Fruit fly (Drosophila melanogaster) whole organism, embryonic: ENCODE results near the gene Nepl3.

Experiments
- Adf1 ChIP-seq: fragments of 200-800 bp; sonication (Bioruptor generic); IDR thresholded peaks from 2 replicates; pipeline ENCODE4 v1.3.6; 2022; ENCODE audit warnings: missing biosample characterization, missing genetic modification characterization
- Awh ChIP-seq: fragments of 200-800 bp; sonication (Bioruptor generic); IDR thresholded peaks from 2 replicates; pipeline ENCODE4, ENCODE4 v1.3.6; 2022; ENCODE audit warnings: missing biosample characterization, missing genetic modification characterization
- B-H2 ChIP-seq: fragments of 200-800 bp; sonication (Bioruptor generic); optimal IDR thresholded peaks from 2 replicates; lab custom pipeline; 2018; ENCODE audit warnings: missing biosample characterization, mild to moderate bottlenecking, missing genetic modification characterization
- C15 ChIP-seq: fragments of 200-800 bp; sonication (Bioruptor generic); IDR thresholded peaks from 3 replicates; pipeline ENCODE4 v1.3.6; 2022; ENCODE audit warnings: missing biosample characterization, missing genetic modification characterization
- CG12659 ChIP-seq: fragments of 200-800 bp; sonication (Bioruptor generic); optimal IDR thresholded peaks from 3 replicates; lab custom pipeline; 2017; ENCODE audit warnings: mild to moderate bottlenecking, missing biosample characterization, missing genetic modification reagents, missing genetic modification characterization
- CG13296 ChIP-seq: fragments of 200-800 bp; sonication (Bioruptor generic); optimal IDR thresholded peaks from 3 replicates; lab custom pipeline; 2018; ENCODE audit warnings: missing biosample characterization, mild to moderate bottlenecking, missing genetic modification characterization
- CG15269 ChIP-seq: fragments of 200-800 bp; sonication (Bioruptor generic); optimal IDR thresholded peaks from 2 replicates; lab custom pipeline; 2018; ENCODE audit warnings: missing biosample characterization, mild to moderate bottlenecking, missing genetic modification characterization, moderate library complexity
- CG17385 ChIP-seq: fragments of 200-800 bp; sonication (Bioruptor generic); optimal IDR thresholded peaks from 3 replicates; lab custom pipeline; 2018; ENCODE audit warnings: missing biosample characterization, mild to moderate bottlenecking, missing genetic modification characterization
- CG17568 ChIP-seq: fragments of 200-800 bp; sonication (Bioruptor generic); optimal IDR thresholded peaks from 2 replicates; lab custom pipeline; 2018; ENCODE audit warnings: missing biosample characterization, mild to moderate bottlenecking, missing genetic modification characterization, moderate library complexity
- CG17802 ChIP-seq: fragments of 200-800 bp; sonication (Bioruptor generic); optimal IDR thresholded peaks from 2 replicates; lab custom pipeline; 2018; ENCODE audit warnings: missing biosample characterization, mild to moderate bottlenecking, missing genetic modification characterization, moderate library complexity
- CG17912 ChIP-seq: fragments of 200-800 bp; sonication (Bioruptor generic); optimal IDR thresholded peaks from 2 replicates; lab custom pipeline; 2018; ENCODE audit warnings: missing biosample characterization, mild to moderate bottlenecking, missing genetic modification characterization
- CG1792 ChIP-seq: fragments of 200-800 bp; sonication (Bioruptor generic); optimal IDR thresholded peaks from 2 replicates; lab custom pipeline; 2016; ENCODE audit warnings: missing biosample characterization, missing genetic modification characterization
- CG18262 ChIP-seq: fragments of 200-800 bp; optimal IDR thresholded peaks from 3 replicates; lab custom pipeline; 2019; ENCODE audit warnings: missing biosample characterization, mild to moderate bottlenecking, missing genetic modification characterization, moderate library complexity
- CG2120 ChIP-seq: fragments of 200-800 bp; sonication (Bioruptor generic); optimal IDR thresholded peaks from 3 replicates; lab custom pipeline; 2016; ENCODE audit warnings: missing biosample characterization, missing genetic modification characterization
- CG2129 ChIP-seq: fragments of 200-800 bp; sonication (Bioruptor generic); IDR thresholded peaks from 2 replicates; pipeline ENCODE4 v1.3.6; 2022; ENCODE audit warnings: missing biosample characterization, missing genetic modification characterization; ENCODE audit not compliant: partially characterized antibody
- CG2678 ChIP-seq: fragments of 200-800 bp; sonication (Bioruptor generic); optimal IDR thresholded peaks from 3 replicates; lab custom pipeline; 2019; ENCODE audit warnings: missing biosample characterization, mild to moderate bottlenecking, missing genetic modification characterization, moderate library complexity
- CG31224 ChIP-seq: fragments of 200-800 bp; sonication (Bioruptor generic); IDR thresholded peaks from 2 replicates; pipeline ENCODE4 v1.3.6; 2022; ENCODE audit warnings: missing biosample characterization, missing genetic modification characterization
- CG3847 ChIP-seq: fragments of 200-800 bp; sonication (Bioruptor generic); IDR thresholded peaks from 2 replicates; pipeline ENCODE4 v1.3.6; 2022; ENCODE audit warnings: missing biosample characterization, missing genetic modification characterization
- CG4404 ChIP-seq: fragments of 200-800 bp; sonication (Bioruptor generic); IDR thresholded peaks from 2 replicates; pipeline ENCODE4 v1.3.6; 2022; ENCODE audit warnings: missing biosample characterization, missing genetic modification characterization
- CG6854 ChIP-seq: fragments of 200-800 bp; sonication (Bioruptor generic); optimal IDR thresholded peaks from 3 replicates; lab custom pipeline; 2017; ENCODE audit warnings: missing biosample characterization, mild to moderate bottlenecking, missing genetic modification characterization
- CG8478 ChIP-seq: fragments of >200 bp; optimal IDR thresholded peaks from 2 replicates; lab custom pipeline; 2018
- CG9215 ChIP-seq: fragments of 200-800 bp; sonication (Bioruptor generic); IDR thresholded peaks from 2 replicates; pipeline ENCODE4 v1.3.6; 2022; ENCODE audit warnings: missing biosample characterization, missing genetic modification characterization
- CG9609 ChIP-seq: fragments of 200-800 bp; sonication (Bioruptor generic); optimal IDR thresholded peaks from 3 replicates; lab custom pipeline; 2016; ENCODE audit warnings: missing biosample characterization, missing genetic modification characterization
- Dll ChIP-seq: fragments of 200-800 bp; sonication (Bioruptor generic); IDR thresholded peaks from 4 replicates; pipeline ENCODE4 v1.3.6; 2022; ENCODE audit warnings: missing biosample characterization, missing genetic modification characterization; ENCODE audit not compliant: partially characterized antibody
- Dp ChIP-seq: fragments of 200-800 bp; sonication (Bioruptor generic); optimal IDR thresholded peaks from 2 replicates; lab custom pipeline; 2018; ENCODE audit warnings: missing biosample characterization, mild to moderate bottlenecking, missing genetic modification characterization, moderate library complexity
- Elba2 ChIP-seq: fragments of 200-800 bp; sonication (Bioruptor generic); optimal IDR thresholded peaks from 3 replicates; lab custom pipeline; 2016; ENCODE audit warnings: missing biosample characterization, missing genetic modification characterization
- Fer1 ChIP-seq: fragments of 200-800 bp; sonication (Bioruptor generic); optimal IDR thresholded peaks from 2 replicates; lab custom pipeline; 2017; ENCODE audit warnings: missing biosample characterization, mild to moderate bottlenecking, missing genetic modification characterization
- H15 ChIP-seq: fragments of 200-800 bp; sonication (Bioruptor generic); IDR thresholded peaks from 3 replicates; pipeline ENCODE4 v1.3.6; 2022; ENCODE audit warnings: missing biosample characterization, missing genetic modification characterization
- HLH54F ChIP-seq: fragments of 200-800 bp; sonication (Bioruptor generic); optimal IDR thresholded peaks from 3 replicates; lab custom pipeline; 2016; ENCODE audit warnings: missing biosample characterization, missing genetic modification characterization
- Hand ChIP-seq: fragments of 200-800 bp; sonication (Bioruptor generic); optimal IDR thresholded peaks from 2 replicates; lab custom pipeline; 2017; ENCODE audit warnings: mild to moderate bottlenecking, missing biosample characterization, missing genetic modification reagents, missing genetic modification characterization
- Max ChIP-seq: fragments of 200-800 bp; sonication (Bioruptor generic); optimal IDR thresholded peaks from 2 replicates; lab custom pipeline; 2016; ENCODE audit warnings: missing biosample characterization, mild to moderate bottlenecking, missing genetic modification characterization
- Mes4 ChIP-seq: fragments of 200-800 bp; sonication (Bioruptor generic); optimal IDR thresholded peaks from 2 replicates; lab custom pipeline; 2016; ENCODE audit warnings: missing biosample characterization, missing genetic modification characterization
- NC2α ChIP-seq: fragments of 200-800 bp; sonication (Bioruptor generic); optimal IDR thresholded peaks from 2 replicates; lab custom pipeline; 2016; ENCODE audit warnings: missing biosample characterization, missing genetic modification characterization
- Ptx1 ChIP-seq: fragments of 200-800 bp; sonication (Bioruptor generic); IDR thresholded peaks from 2 replicates; pipeline ENCODE4 v1.3.6; 2022; ENCODE audit warnings: missing biosample characterization, missing genetic modification characterization
- Side ChIP-seq: fragments of 200-800 bp; sonication (Bioruptor generic); optimal IDR thresholded peaks from 2 replicates; lab custom pipeline; 2016; ENCODE audit warnings: missing biosample characterization, missing genetic modification characterization
- ap ChIP-seq: fragments of 200-800 bp; sonication (Bioruptor generic); IDR thresholded peaks from 2 replicates; pipeline ENCODE4 v1.3.6; 2022; ENCODE audit warnings: missing biosample characterization, missing genetic modification characterization
- ara ChIP-seq: fragments of 200-800 bp; sonication (Bioruptor generic); IDR thresholded peaks from 2 replicates; pipeline ENCODE4 v1.3.6; 2022; ENCODE audit warnings: missing biosample characterization, missing genetic modification characterization
- cwo ChIP-seq: fragments of 200-800 bp; sonication (Bioruptor generic); optimal IDR thresholded peaks from 3 replicates; lab custom pipeline; 2017; ENCODE audit warnings: missing biosample characterization, missing genetic modification characterization, mild to moderate bottlenecking, moderate library complexity, missing genetic modification reagents
- ftz-f1 ChIP-seq: fragments of 200-800 bp; sonication (Bioruptor generic); optimal IDR thresholded peaks from 2 replicates; lab custom pipeline; 2016; ENCODE audit warnings: missing biosample characterization, missing genetic modification characterization
- gce ChIP-seq: fragments of 200-800 bp; sonication (Bioruptor generic); IDR thresholded peaks from 3 replicates; pipeline ENCODE4 v1.3.6; 2022; ENCODE audit warnings: missing biosample characterization, missing genetic modification characterization
- gsb ChIP-seq: fragments of 200-800 bp; sonication (Bioruptor generic); IDR thresholded peaks from 2 replicates; pipeline ENCODE4 v1.3.6; 2022; ENCODE audit warnings: missing biosample characterization, missing genetic modification characterization
- hkb ChIP-seq, 2 experiments: fragments of 200-800 bp in 1 of 2; fragments of >200 bp in 1 of 2; sonication (Bioruptor generic) in 1 of 2; IDR thresholded peaks in 1 of 2; optimal IDR thresholded peaks in 1 of 2; 2 replicates each; pipeline versions ENCODE4 v1.3.6 to Lab custom; 2017 to 2022; ENCODE audit warnings: missing biosample characterization in 1 of 2, missing genetic modification characterization in 1 of 2
- jing ChIP-seq: fragments of 200-800 bp; sonication (Bioruptor generic); optimal IDR thresholded peaks from 2 replicates; lab custom pipeline; 2018; ENCODE audit warnings: missing biosample characterization, mild to moderate bottlenecking, missing genetic modification characterization
- nerfin-2 ChIP-seq: fragments of 200-800 bp; sonication (Bioruptor generic); IDR thresholded peaks from 2 replicates; pipeline ENCODE4 v1.3.6; 2022; ENCODE audit warnings: missing biosample characterization, missing genetic modification characterization; ENCODE audit not compliant: partially characterized antibody
- run ChIP-seq: fragments of 200-800 bp; sonication (Bioruptor generic); optimal IDR thresholded peaks from 3 replicates; lab custom pipeline; 2018; ENCODE audit warnings: missing biosample characterization, mild to moderate bottlenecking, missing genetic modification characterization
- salm ChIP-seq: fragments of 200-800 bp; sonication (Bioruptor generic); optimal IDR thresholded peaks from 2 replicates; lab custom pipeline; 2018; ENCODE audit warnings: missing biosample characterization, mild to moderate bottlenecking, missing genetic modification characterization
- sima ChIP-seq: fragments of 200-800 bp; sonication (Bioruptor generic); optimal IDR thresholded peaks from 2 replicates; lab custom pipeline; 2016; ENCODE audit warnings: missing biosample characterization, missing genetic modification characterization
- sug ChIP-seq: fragments of 200-800 bp; optimal IDR thresholded peaks from 2 replicates; lab custom pipeline; 2019; ENCODE audit warnings: missing biosample characterization, mild to moderate bottlenecking, missing genetic modification characterization, moderate library complexity
- tx ChIP-seq: fragments of 200-800 bp; sonication (Bioruptor generic); optimal IDR thresholded peaks from 2 replicates; lab custom pipeline; 2016; ENCODE audit warnings: missing biosample characterization, missing genetic modification characterization
- usp ChIP-seq: fragments of >200 bp; optimal IDR thresholded peaks from 2 replicates; lab custom pipeline; 2017; ENCODE audit warnings: missing biosample characterization, missing genetic modification characterization

Nepl3 gene

dm6 chr2L:5009306-5010030 lies 48.6 kb downstream of the Nepl3 start, which contains the start of gene Rtnl1 (continued):
- TF ChIP-seq Adf1 (GFP tag; lab: Robert Waterston, UW) (peak; percentile 31; the same call in 1 of the 2 replicates), CG13296 (GFP tag; lab: Kevin White, UChicago) (no peak), CG17802 (tag; lab: Kevin White, UChicago) (no peak), CG2129 (GFP tag; lab: Robert Waterston, UW) (peak; percentile 80), Max (GFP tag; lab: Kevin White, UChicago) (no peak), sug (tag; lab: Kevin White, UChicago) (peak; percentile 63), NC2α (no peak), Dp (GFP tag; lab: Kevin White, UChicago) (peak; percentile 88), C15 (GFP tag; lab: Robert Waterston, UW) (no peak), gce (GFP tag; lab: Robert Waterston, UW) (no peak), nerfin-2 (GFP tag; lab: Robert Waterston, UW) (peak; percentile 42; the same call in 1 of the 2 replicates), CG18262 (tag; lab: Kevin White, UChicago) (peak; percentile 22), ara (GFP tag; lab: Robert Waterston, UW) (no peak), Hand (GFP tag; lab: Kevin White, UChicago) (no peak), hkb (optimal IDR thresholded peaks at IDR 0.05; lab: Kevin White, UChicago) (peak; percentile 94), hkb (GFP tag; IDR thresholded peaks at IDR 0.05; lab: Robert Waterston, UW) (no peak; the same call in 1 of the 2 replicates), jing (GFP tag; lab: Kevin White, UChicago) (no peak), CG6854 (GFP tag; lab: Kevin White, UChicago) (no peak), Ptx1 (GFP tag; lab: Robert Waterston, UW) (no peak), CG31224 (no peak), Side (GFP tag; lab: Kevin White, UChicago) (peak; percentile 3), Mes4 (GFP tag; lab: Kevin White, UChicago) (no peak), Fer1 (GFP tag; lab: Kevin White, UChicago) (peak; percentile 28), CG2120 (peak; percentile 47), CG1792 (GFP tag; lab: Kevin White, UChicago) (peak; percentile 10), tx (peak; percentile 11), ap (GFP tag; lab: Robert Waterston, UW) (no peak), usp (GFP tag; lab: Kevin White, UChicago) (no peak), CG8478 (lab: Kevin White, UChicago) (peak; percentile 66), gsb (GFP tag; lab: Robert Waterston, UW) (no peak), CG17568 (GFP tag; lab: Kevin White, UChicago) (no peak), HLH54F (GFP tag; lab: Kevin White, UChicago) (no peak), CG9609 (peak; percentile 40), CG9215 (GFP tag; lab: Robert Waterston, UW) (no peak), CG3847 (GFP tag; lab: Robert Waterston, UW) (peak; percentile 55; the same call in 1 of the 2 replicates), CG4404 (no peak), CG12659 (peak; percentile 88), cwo (no peak), Dll (GFP tag; lab: Robert Waterston, UW) (peak; percentile 91), run (no peak), Awh (GFP tag; lab: Robert Waterston, UW) (no peak), salm (tag; lab: Kevin White, UChicago) (peak; percentile 9), CG17385 (GFP tag; lab: Kevin White, UChicago) (no peak), H15 (no peak), CG2678 (no peak), CG15269 (no peak), Elba2 (GFP tag; lab: Kevin White, UChicago) (peak; percentile 96), B-H2 (GFP tag; lab: Kevin White, UChicago) (peak; percentile 26), sima (no peak), ftz-f1 (GFP tag; lab: Kevin White, UChicago) (peak; percentile 96), CG17912 (GFP tag; lab: Kevin White, UChicago) (no peak)
